Fruit fly (Drosophila melanogaster): ENCODE results near the gene Smg6.

dm6 chr3R:25009745-25010446, 23.4 kb downstream of the Smg6 start:
- TF ChIP-seq CG10321 (GFP tag; IDR thresholded peaks at IDR 0.05) = no peak
- no peak for TF ChIP-seq Atf-2 (GFP tag; optimal IDR thresholded peaks at IDR 0.05)
- TF ChIP-seq CG34224 (GFP tag; IDR thresholded peaks at IDR 0.05; ENCODE audit: partially characterized antibody) = no peak

Measured in whole organism, embryonic.